Worm (Caenorhabditis elegans): Measurements from ENCODE around the gene ccep-97.

The ccep-97 gene

DNA sequence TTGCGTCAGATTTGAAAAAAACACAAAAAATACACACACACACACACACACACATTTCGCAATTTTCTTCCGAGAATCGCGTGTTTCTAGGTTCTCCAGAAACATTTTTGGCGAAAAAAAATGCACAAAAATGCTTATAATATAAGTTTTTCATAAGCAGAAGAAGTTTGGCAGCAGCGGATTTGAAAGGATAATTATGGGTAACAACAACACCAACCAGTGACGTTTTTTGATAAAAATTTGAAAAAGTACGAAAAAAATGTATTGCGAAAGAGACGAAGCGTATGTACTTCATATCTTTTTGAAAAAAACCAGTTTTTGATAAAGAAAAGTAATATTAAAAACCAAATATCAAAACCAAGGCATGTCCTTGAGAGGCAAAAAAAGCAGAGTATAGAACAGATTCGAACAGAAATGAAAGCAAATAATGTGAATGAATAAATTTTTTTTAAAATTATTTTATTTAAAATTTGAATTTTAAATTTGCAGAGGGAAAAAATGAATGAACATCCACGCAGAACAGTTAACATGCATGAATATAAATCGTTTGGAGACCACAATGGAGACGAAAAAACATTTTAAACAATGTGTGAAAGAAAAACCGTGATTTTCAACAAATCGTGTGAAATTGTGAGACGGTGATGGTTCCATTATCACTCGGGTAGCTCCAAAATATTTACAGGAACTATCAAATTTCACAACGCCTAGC, 5.4 kb upstream of the ccep-97 start (continued):
- TF ChIP-seq nfyb-1 (GFP tag; IDR thresholded peaks at IDR 0.05) (peak; percentile 85), F39B2.1 (GFP tag; IDR thresholded peaks at IDR 0.05) (no peak), nfya-2 (GFP tag; IDR thresholded peaks at IDR 0.05) (no peak), gei-17 (GFP tag; optimal IDR thresholded peaks at IDR 0.05) (peak; percentile 69), mcd-1 (GFP tag; IDR thresholded peaks at IDR 0.05) (peak; percentile 11; the same call in 1 of the 2 replicates), let-526 (GFP tag; IDR thresholded peaks at IDR 0.05) (no peak), tlf-1 (GFP tag; optimal IDR thresholded peaks at IDR 0.05) (peak; percentile 63), egl-18 (GFP tag; IDR thresholded peaks at IDR 0.05) (no peak), D2030.7 (GFP tag; IDR thresholded peaks at IDR 0.05) (no peak), ztf-3 (GFP tag; optimal IDR thresholded peaks at IDR 0.05) (peak; percentile 75), lir-1 (GFP tag; conservative IDR thresholded peaks at IDR 0.05) (no peak), him-1 (tag; optimal IDR thresholded peaks at IDR 0.05) (no peak), rpc-1 (optimal IDR thresholded peaks at IDR 0.05) (no peak), rpc-1 (tag; optimal IDR thresholded peaks at IDR 0.05) (no peak), madf-8 (GFP tag; conservative IDR thresholded peaks at IDR 0.05) (no peak), lag-1 (GFP tag; IDR thresholded peaks at IDR 0.05) (no peak), dox-1 (GFP tag; IDR thresholded peaks at IDR 0.05) (no peak), unc-130 (GFP tag; optimal IDR thresholded peaks at IDR 0.05) (peak; percentile 13), nhr-27 (tag; optimal IDR thresholded peaks at IDR 0.05) (no peak), attf-6 (GFP tag; IDR thresholded peaks at IDR 0.05) (no peak), mel-28 (tag; optimal IDR thresholded peaks at IDR 0.05; ENCODE audit: borderline replicate concordance) (no peak), somi-1 (GFP tag; optimal IDR thresholded peaks at IDR 0.05) (peak; percentile 57), ztf-28 (GFP tag; IDR thresholded peaks at IDR 0.05) (no peak), lin-35 (GFP tag; optimal IDR thresholded peaks at IDR 0.05) (peak in 1 of 3 experiments; percentile 3), rec-8 (tag; optimal IDR thresholded peaks at IDR 0.05) (peak; percentile 7 to 43), sea-2 (GFP tag; IDR thresholded peaks at IDR 0.05) (no peak), nhr-90 (tag; optimal IDR thresholded peaks at IDR 0.05) (no peak), F33H1.4 (GFP tag; IDR thresholded peaks at IDR 0.05) (no peak), ztf-26 (tag; optimal IDR thresholded peaks at IDR 0.05) (peak; percentile 92), dpl-1 (GFP tag; optimal IDR thresholded peaks at IDR 0.05) (no peak), egrh-3 (GFP tag; IDR thresholded peaks at IDR 0.05) (no peak), B0035.1 (tag; optimal IDR thresholded peaks at IDR 0.05) (no peak), Y95B8A.8 (GFP tag; IDR thresholded peaks at IDR 0.05) (0 out of 2 replicates have a peak, but pooled peaks have one; percentile 48), ceh-58 (GFP tag; IDR thresholded peaks at IDR 0.05) (no peak), lsy-27 (tag; optimal IDR thresholded peaks at IDR 0.05; ENCODE audit: borderline replicate concordance, insufficient read depth) (no peak), lin-54 (GFP tag; optimal IDR thresholded peaks at IDR 0.05) (peak; percentile 54), aptf-2 (GFP tag; conservative IDR thresholded peaks at IDR 0.05) (no peak), lin-26 (GFP tag; IDR thresholded peaks at IDR 0.05) (peak; percentile 56), C06A6.2 (GFP tag; conservative IDR thresholded peaks at IDR 0.05) (peak; percentile 46), ceh-27 (GFP tag; optimal IDR thresholded peaks at IDR 0.05) (no peak), ztf-25 (GFP tag; IDR thresholded peaks at IDR 0.05) (no peak), madf-6 (GFP tag; IDR thresholded peaks at IDR 0.05) (peak; percentile 44), nfya-1 (tag; optimal IDR thresholded peaks at IDR 0.05; ENCODE audit: borderline replicate concordance, insufficient read depth) (no peak), B0261.1 (tag; optimal IDR thresholded peaks at IDR 0.05) (peak; percentile 32), B0336.3 (GFP tag; IDR thresholded peaks at IDR 0.05) (peak; percentile 85), mxl-1 (tag; optimal IDR thresholded peaks at IDR 0.05) (no peak), sdz-38 (tag; optimal IDR thresholded peaks at IDR 0.05) (no peak), aptf-3 (GFP tag; IDR thresholded peaks at IDR 0.05) (peak; percentile 46; the same call in 1 of the 2 replicates)

Data from whole organism, young adult.